ENCODE assay signal across 3 fruit fly cellular contexts in genomic region chr3L:11085810-11086209, dm6.
TF ChIP-seq lines count a peak whose summit lies in the region.

No protein-coding gene starts in this region.

- TF ChIP-seq CTCF in whole organism, embryonic (GFP tag; optimal IDR thresholded peaks at IDR 0.05; lab: Kevin White, UChicago), result no peak

TF ChIP-seq in whole organism, adult, 20 proteins besides CTCF, POLR2A, EP300 and RAD21:
- TF ChIP-seq CG14711 (tag; optimal IDR thresholded peaks at IDR 0.05; lab: Kevin White, UChicago) (peak; percentile 7), Mnt (GFP tag; optimal IDR thresholded peaks at IDR 0.05; lab: Kevin White, UChicago) (peak; percentile 73), cic (GFP tag; optimal IDR thresholded peaks at IDR 0.05; lab: Kevin White, UChicago) (peak; percentile 26), CG33017 (tag; optimal IDR thresholded peaks at IDR 0.05; lab: Kevin White, UChicago) (no peak)

TF ChIP-seq in whole organism, embryonic, 481 proteins besides CTCF, POLR2A, EP300 and RAD21 (continues in another document):
- TF ChIP-seq oc (tag; optimal IDR thresholded peaks at IDR 0.05; lab: Kevin White, UChicago) (no peak), Elba2 (GFP tag; optimal IDR thresholded peaks at IDR 0.05; lab: Kevin White, UChicago) (no peak), Rfx (GFP tag; IDR thresholded peaks at IDR 0.05; lab: Robert Waterston, UW) (no peak), fd102C (GFP tag; optimal IDR thresholded peaks at IDR 0.05; lab: Kevin White, UChicago) (no peak), cad (GFP tag; optimal IDR thresholded peaks at IDR 0.05; lab: Kevin White, UChicago) (no peak), sisA (GFP tag; IDR thresholded peaks at IDR 0.05; lab: Robert Waterston, UW) (no peak), CG6813 (GFP tag; optimal IDR thresholded peaks at IDR 0.05; lab: Kevin White, UChicago) (peak; percentile 41), gem (tag; optimal IDR thresholded peaks at IDR 0.05; lab: Kevin White, UChicago) (no peak), pros (GFP tag; optimal IDR thresholded peaks at IDR 0.05; lab: Kevin White, UChicago) (peak; percentile 7), inv (GFP tag; IDR thresholded peaks at IDR 0.05; lab: Robert Waterston, UW; ENCODE audit: partially characterized antibody) (no peak), cwo (GFP tag; optimal IDR thresholded peaks at IDR 0.05; lab: Kevin White, UChicago) (peak; percentile 98), chm (GFP tag; IDR thresholded peaks at IDR 0.05; lab: Robert Waterston, UW) (no peak), trh (GFP tag; optimal IDR thresholded peaks at IDR 0.05; lab: Kevin White, UChicago) (no peak), CG13296 (GFP tag; optimal IDR thresholded peaks at IDR 0.05; lab: Kevin White, UChicago) (peak; percentile 9), zen2 (GFP tag; IDR thresholded peaks at IDR 0.05; lab: Robert Waterston, UW; ENCODE audit: partially characterized antibody) (no peak), Atf3 (GFP tag; optimal IDR thresholded peaks at IDR 0.05; lab: Kevin White, UChicago) (no peak), chinmo (GFP tag; IDR thresholded peaks at IDR 0.05; lab: Robert Waterston, UW; ENCODE audit: partially characterized antibody) (0 out of 4 replicates have a peak, but pooled peaks have one; percentile 46), sens-2 (GFP tag; IDR thresholded peaks at IDR 0.05; lab: Robert Waterston, UW) (no peak), CG10543 (GFP tag; optimal IDR thresholded peaks at IDR 0.05; lab: Kevin White, UChicago) (no peak), CG10209 (GFP tag; optimal IDR thresholded peaks at IDR 0.05; lab: Kevin White, UChicago) (no peak), vnd (GFP tag; IDR thresholded peaks at IDR 0.05; lab: Robert Waterston, UW; ENCODE audit: partially characterized antibody) (no peak), Dp (GFP tag; optimal IDR thresholded peaks at IDR 0.05; lab: Kevin White, UChicago) (no peak), cas (GFP tag; IDR thresholded peaks at IDR 0.05; lab: Robert Waterston, UW) (no peak), lab (GFP tag; optimal IDR thresholded peaks at IDR 0.05; lab: Kevin White, UChicago) (peak; percentile 28), CG12071 (GFP tag; optimal IDR thresholded peaks at IDR 0.05; lab: Kevin White, UChicago) (peak; percentile 50), NfI (GFP tag; optimal IDR thresholded peaks at IDR 0.05; lab: Kevin White, UChicago) (no peak), caup (GFP tag; optimal IDR thresholded peaks at IDR 0.05; lab: Kevin White, UChicago; ENCODE audit: severe bottlenecking) (no peak), Fer1 (GFP tag; optimal IDR thresholded peaks at IDR 0.05; lab: Kevin White, UChicago) (peak; percentile 43), CG16815 (GFP tag; optimal IDR thresholded peaks at IDR 0.05; lab: Kevin White, UChicago) (no peak), bcd (GFP tag; optimal IDR thresholded peaks at IDR 0.05; lab: Kevin White, UChicago) (no peak), Abd-B (GFP tag; optimal IDR thresholded peaks at IDR 0.05; lab: Kevin White, UChicago) (no peak), CG12299 (tag; optimal IDR thresholded peaks at IDR 0.05; lab: Kevin White, UChicago) (no peak), wdn (GFP tag; IDR thresholded peaks at IDR 0.05; lab: Robert Waterston, UW) (no peak), Ptx1 (GFP tag; IDR thresholded peaks at IDR 0.05; lab: Robert Waterston, UW) (no peak), CG31388 (GFP tag; optimal IDR thresholded peaks at IDR 0.05; lab: Kevin White, UChicago) (no peak), eve (GFP tag; optimal IDR thresholded peaks at IDR 0.05; lab: Kevin White, UChicago) (peak in 1 of 2 experiments; percentile 26), dysf (GFP tag; IDR thresholded peaks at IDR 0.05; lab: Robert Waterston, UW) (no peak), CG2199 (GFP tag; IDR thresholded peaks at IDR 0.05; lab: Robert Waterston, UW) (0 out of 3 replicates have a peak, but pooled peaks have one; percentile 23), CG8944 (GFP tag; optimal IDR thresholded peaks at IDR 0.05; lab: Kevin White, UChicago) (no peak), tna (GFP tag; IDR thresholded peaks at IDR 0.05; lab: Robert Waterston, UW; ENCODE audit: partially characterized antibody) (no peak), unpg (GFP tag; optimal IDR thresholded peaks at IDR 0.05; lab: Kevin White, UChicago) (no peak), Hmr (GFP tag; optimal IDR thresholded peaks at IDR 0.05; lab: Kevin White, UChicago) (no peak), CG10565 (GFP tag; optimal IDR thresholded peaks at IDR 0.05; lab: Kevin White, UChicago) (no peak), CG1602 (GFP tag; optimal IDR thresholded peaks at IDR 0.05; lab: Kevin White, UChicago) (no peak)

TF ChIP-seq in whole organism, prepupa, 60 proteins besides CTCF, POLR2A, EP300 and RAD21:
- peak; percentile 84 for TF ChIP-seq fkh (GFP tag; optimal IDR thresholded peaks at IDR 0.05; lab: Kevin White, UChicago)
- no peak for TF ChIP-seq CG3032 (tag; optimal IDR thresholded peaks at IDR 0.05; lab: Kevin White, UChicago)
